Worm (Caenorhabditis elegans) whole organism, young adult: ENCODE data around the gene idpc-2.

Experiments
- C17E4.6 ChIP-seq: fragments of 200-800 bp; sonication (Bioruptor generic); IDR thresholded peaks from 2 replicates; pipeline ENCODE4 v1.3.6; 2022; ENCODE audit warnings: missing genetic modification reagents, missing genetic modification characterization, missing compliant biosample characterization
- D2030.7 ChIP-seq: fragments of 200-800 bp; sonication (Bioruptor generic); IDR thresholded peaks from 2 replicates; pipeline ENCODE4 v1.3.6; 2022; ENCODE audit warnings: missing genetic modification reagents, missing genetic modification characterization, missing compliant biosample characterization
- F22D6.2 ChIP-seq: sonication (generic microtip); optimal IDR thresholded peaks from 2 replicates; lab custom pipeline; 2016; ENCODE audit warnings: mild to moderate bottlenecking, missing genetic modification characterization, missing compliant biosample characterization
- F33H1.4 ChIP-seq: fragments of 200-800 bp; sonication (Bioruptor generic); IDR thresholded peaks from 2 replicates; pipeline ENCODE4 v1.3.6; 2022; ENCODE audit warnings: missing genetic modification reagents, missing genetic modification characterization, missing compliant biosample characterization
- F39B2.1 ChIP-seq: fragments of 200-800 bp; sonication (Bioruptor generic); IDR thresholded peaks from 2 replicates; pipeline ENCODE4 v1.3.6; 2022; ENCODE audit warnings: missing genetic modification reagents, missing genetic modification characterization, missing compliant biosample characterization
- F52B5.7 ChIP-seq: sonication (generic microtip); optimal IDR thresholded peaks from 2 replicates; lab custom pipeline; 2016; ENCODE audit warnings: mild to moderate bottlenecking, missing genetic modification characterization, missing compliant biosample characterization
- Y79H2A.3 ChIP-seq: fragments of 200-800 bp; sonication (Bioruptor generic); conservative IDR thresholded peaks from 2 replicates; pipeline ENCODE4 v1.3.6; 2022; ENCODE audit warnings: missing genetic modification reagents, missing genetic modification characterization, missing compliant biosample characterization
- akir-1 ChIP-seq: fragments of 200-800 bp; sonication (Bioruptor generic); optimal IDR thresholded peaks from 2 replicates; lab custom pipeline; 2018; ENCODE audit warnings: mild to moderate bottlenecking, missing genetic modification characterization, moderate library complexity, missing compliant biosample characterization
- aptf-2 ChIP-seq: fragments of 200-800 bp; sonication (Bioruptor generic); conservative IDR thresholded peaks from 2 replicates; pipeline ENCODE4 v1.3.6; 2022; ENCODE audit warnings: missing genetic modification reagents, missing genetic modification characterization, missing compliant biosample characterization
- bed-1 ChIP-seq: fragments of 200-800 bp; sonication (Bioruptor generic); IDR thresholded peaks from 2 replicates; pipeline ENCODE4 v1.3.6; 2022; ENCODE audit warnings: missing genetic modification reagents, missing genetic modification characterization, missing compliant biosample characterization
- ccch-3 ChIP-seq: fragments of 200-800 bp; sonication (Bioruptor generic); optimal IDR thresholded peaks from 2 replicates; lab custom pipeline; 2018; ENCODE audit warnings: mild to moderate bottlenecking, missing genetic modification characterization, missing compliant biosample characterization
- cebp-1 ChIP-seq, 2 experiments: fragments of 200-800 bp in 1 of 2; sonication (Bioruptor generic) in 1 of 2; sonication (generic microtip) in 1 of 2; IDR thresholded peaks in 1 of 2; optimal IDR thresholded peaks in 1 of 2; 2 replicates each; pipeline versions ENCODE4 v1.3.6 to Lab custom; 2017 to 2022; ENCODE audit warnings: missing compliant biosample characterization in 2 of 2, missing genetic modification characterization in 2 of 2, mild to moderate bottlenecking in 1 of 2, missing genetic modification reagents in 1 of 2, moderate library complexity in 1 of 2
- ceh-100 ChIP-seq: fragments of 200-800 bp; sonication (Bioruptor generic); IDR thresholded peaks from 2 replicates; pipeline ENCODE4 v1.3.6; 2022; ENCODE audit warnings: missing genetic modification reagents, missing genetic modification characterization, missing compliant biosample characterization
- ceh-58 ChIP-seq: fragments of 200-800 bp; sonication (Bioruptor generic); IDR thresholded peaks from 2 replicates; pipeline ENCODE4 v1.3.6; 2022; ENCODE audit warnings: missing genetic modification characterization, missing compliant biosample characterization
- ceh-91 ChIP-seq: fragments of 200-800 bp; sonication (Bioruptor generic); IDR thresholded peaks from 2 replicates; pipeline ENCODE4 v1.3.6; 2022; ENCODE audit warnings: missing genetic modification reagents, missing genetic modification characterization, missing compliant biosample characterization
- dox-1 ChIP-seq: fragments of 200-800 bp; sonication (Bioruptor generic); IDR thresholded peaks from 2 replicates; pipeline ENCODE4 v1.3.6; 2022; ENCODE audit warnings: missing genetic modification reagents, missing genetic modification characterization, missing compliant biosample characterization
- egrh-3 ChIP-seq: fragments of 200-800 bp; sonication (Bioruptor generic); IDR thresholded peaks from 2 replicates; pipeline ENCODE4 v1.3.6; 2022; ENCODE audit warnings: missing genetic modification reagents, missing genetic modification characterization, missing compliant biosample characterization
- ekl-4 ChIP-seq: fragments of 200-800 bp; sonication (Bioruptor generic); IDR thresholded peaks from 2 replicates; pipeline ENCODE4 v1.3.6; 2022; ENCODE audit warnings: missing genetic modification reagents, missing genetic modification characterization, missing compliant biosample characterization
- him-1 ChIP-seq: sonication (generic microtip); optimal IDR thresholded peaks from 2 replicates; lab custom pipeline; 2016; ENCODE audit warnings: missing genotype, missing genetic modification reagents, missing genetic modification characterization, missing compliant biosample characterization
- hlh-26 ChIP-seq: fragments of 200-800 bp; sonication (Bioruptor generic); conservative IDR thresholded peaks from 2 replicates; pipeline ENCODE4 v1.3.6; 2022; ENCODE audit warnings: missing genetic modification reagents, missing genetic modification characterization, missing compliant biosample characterization
- lag-1 ChIP-seq: fragments of 200-800 bp; sonication (Bioruptor generic); IDR thresholded peaks from 2 replicates; pipeline ENCODE4 v1.3.6; 2022; ENCODE audit warnings: missing genetic modification reagents, missing genetic modification characterization, missing compliant biosample characterization
- lin-35 ChIP-seq, 3 experiments: fragments of 150-350 bp in 2 of 3; sonication (generic microtip) in 1 of 3; optimal IDR thresholded peaks; 2 replicates each; lab custom pipeline; 2014 to 2018; ENCODE audit warnings: missing biosample characterization in 3 of 3, missing genetic modification characterization in 3 of 3, missing genetic modification reagents in 3 of 3
- madf-10 ChIP-seq: sonication (generic microtip); optimal IDR thresholded peaks from 2 replicates; lab custom pipeline; 2016; ENCODE audit warnings: mild to moderate bottlenecking, missing genetic modification characterization, missing compliant biosample characterization
- madf-6 ChIP-seq: fragments of 200-800 bp; sonication (Bioruptor generic); IDR thresholded peaks from 2 replicates; pipeline ENCODE4 v1.3.6; 2022; ENCODE audit warnings: missing genetic modification reagents, missing genetic modification characterization, missing compliant biosample characterization
- nfya-1 ChIP-seq: sonication (generic microtip); optimal IDR thresholded peaks from 2 replicates; lab custom pipeline; 2017; ENCODE audit warnings: antibody characterized with exemption, missing compliant biosample characterization, missing genetic modification characterization, borderline replicate concordance; ENCODE audit not compliant: insufficient read depth
- nhr-27 ChIP-seq: fragments of 200-800 bp; sonication (Bioruptor generic); optimal IDR thresholded peaks from 2 replicates; lab custom pipeline; 2018; ENCODE audit warnings: mild to moderate bottlenecking, missing genetic modification characterization, moderate library complexity, missing compliant biosample characterization
- nhr-90 ChIP-seq: sonication (generic microtip); optimal IDR thresholded peaks from 2 replicates; lab custom pipeline; 2016; ENCODE audit warnings: missing genotype, mild to moderate bottlenecking, missing genetic modification characterization, missing compliant biosample characterization
- pbrm-1 ChIP-seq: fragments of 200-800 bp; sonication (Bioruptor generic); IDR thresholded peaks from 2 replicates; pipeline ENCODE4 v1.3.6; 2022; ENCODE audit warnings: missing genetic modification reagents, missing genetic modification characterization, missing compliant biosample characterization
- pha-4 ChIP-seq: fragments of 150-350 bp; sonication (generic microtip); optimal IDR thresholded peaks from 2 replicates; lab custom pipeline; 2014; ENCODE audit warnings: missing biosample characterization, missing genetic modification reagents, missing genetic modification characterization
- rcor-1 ChIP-seq: fragments of 200-800 bp; sonication (Bioruptor generic); IDR thresholded peaks from 2 replicates; pipeline ENCODE4 v1.3.6; 2022; ENCODE audit warnings: missing genetic modification reagents, missing genetic modification characterization, missing compliant biosample characterization
- snpc-1.1 ChIP-seq: sonication (generic microtip); optimal IDR thresholded peaks from 2 replicates; lab custom pipeline; 2017; ENCODE audit warnings: missing genetic modification characterization, mild to moderate bottlenecking, missing compliant biosample characterization, antibody characterized with exemption, moderate library complexity, missing genotype, missing genetic modification reagents; ENCODE audit not compliant: insufficient read depth
- snpc-1.3 ChIP-seq: sonication (generic microtip); optimal IDR thresholded peaks from 2 replicates; lab custom pipeline; 2017; ENCODE audit warnings: missing genetic modification characterization, mild to moderate bottlenecking, missing compliant biosample characterization, antibody characterized with exemption, moderate library complexity, missing genotype, missing genetic modification reagents; ENCODE audit not compliant: insufficient read depth
- tbp1 ChIP-seq: fragments of 200-800 bp; sonication (Bioruptor generic); optimal IDR thresholded peaks from 2 replicates; lab custom pipeline; 2018; ENCODE audit warnings: mild to moderate bottlenecking, missing genetic modification characterization, missing compliant biosample characterization
- tbx-9 ChIP-seq: sonication (generic microtip); optimal IDR thresholded peaks from 2 replicates; lab custom pipeline; 2016; ENCODE audit warnings: borderline replicate concordance, missing genetic modification characterization, inconsistent platforms, missing compliant biosample characterization
- tlf-1 ChIP-seq: fragments of 200-800 bp; sonication (Bioruptor generic); optimal IDR thresholded peaks from 2 replicates; lab custom pipeline; 2018; ENCODE audit warnings: mild to moderate bottlenecking, missing genetic modification characterization, missing compliant biosample characterization
- xnd-1 ChIP-seq: sonication (generic microtip); optimal IDR thresholded peaks from 2 replicates; lab custom pipeline; 2016; ENCODE audit warnings: missing genotype, missing genetic modification reagents, missing genetic modification characterization, missing compliant biosample characterization
- ztf-18 ChIP-seq: sonication (generic microtip); optimal IDR thresholded peaks from 2 replicates; lab custom pipeline; 2016; ENCODE audit warnings: missing genotype, mild to moderate bottlenecking, missing genetic modification characterization, missing compliant biosample characterization
- ztf-22 ChIP-seq: fragments of 200-800 bp; sonication (Bioruptor generic); optimal IDR thresholded peaks from 2 replicates; lab custom pipeline; 2018; ENCODE audit warnings: mild to moderate bottlenecking, missing genetic modification characterization, moderate library complexity, missing compliant biosample characterization
- ztf-28 ChIP-seq: fragments of 200-800 bp; sonication (Bioruptor generic); IDR thresholded peaks from 2 replicates; pipeline ENCODE4 v1.3.6; 2022; ENCODE audit warnings: missing genetic modification reagents, missing genetic modification characterization, missing compliant biosample characterization

Gene idpc-2

DNA sequence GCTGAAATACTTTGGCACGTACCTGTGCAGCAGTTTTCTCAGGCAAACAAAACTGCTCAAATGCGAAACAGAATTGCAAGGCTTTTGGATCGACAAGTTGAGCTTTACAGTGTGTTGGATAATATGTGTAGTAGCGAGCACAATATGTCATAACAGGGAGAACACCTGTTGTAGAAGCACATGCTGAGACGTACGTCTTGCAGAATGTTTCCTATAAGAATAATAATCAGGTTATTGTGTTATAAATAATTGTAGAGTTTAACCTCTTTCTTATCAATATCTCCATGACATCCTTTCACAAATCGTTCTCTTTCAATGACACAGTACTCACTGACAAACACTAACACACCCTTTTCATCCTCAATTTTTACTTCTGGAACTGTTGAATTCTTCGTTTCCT is 6.5 kb upstream of the idpc-2 start:
- no peak for TF ChIP-seq dox-1
- no peak for TF ChIP-seq xnd-1 (tag; lab: Kevin White, UChicago)
- TF ChIP-seq tbx-9 (tag; lab: Kevin White, UChicago) = no peak
- TF ChIP-seq ztf-28 (GFP tag; lab: Robert Waterston, UW) = no peak
- no peak for TF ChIP-seq lag-1 (GFP tag; lab: Robert Waterston, UW)
- no peak for TF ChIP-seq ceh-58 (GFP tag; lab: Robert Waterston, UW)
- no peak for TF ChIP-seq lin-35 (GFP tag; optimal IDR thresholded peaks at IDR 0.05; lab: Kevin White, UChicago)
- no peak for TF ChIP-seq F39B2.1
- TF ChIP-seq nfya-1 (tag; lab: Kevin White, UChicago) = no peak
- no peak for TF ChIP-seq ceh-100 (GFP tag; lab: Robert Waterston, UW)
- TF ChIP-seq him-1 (tag; lab: Kevin White, UChicago) = no peak
- no peak for TF ChIP-seq F52B5.7 (tag; lab: Kevin White, UChicago)
- TF ChIP-seq, all 124 proteins: peak for 0

DNA sequence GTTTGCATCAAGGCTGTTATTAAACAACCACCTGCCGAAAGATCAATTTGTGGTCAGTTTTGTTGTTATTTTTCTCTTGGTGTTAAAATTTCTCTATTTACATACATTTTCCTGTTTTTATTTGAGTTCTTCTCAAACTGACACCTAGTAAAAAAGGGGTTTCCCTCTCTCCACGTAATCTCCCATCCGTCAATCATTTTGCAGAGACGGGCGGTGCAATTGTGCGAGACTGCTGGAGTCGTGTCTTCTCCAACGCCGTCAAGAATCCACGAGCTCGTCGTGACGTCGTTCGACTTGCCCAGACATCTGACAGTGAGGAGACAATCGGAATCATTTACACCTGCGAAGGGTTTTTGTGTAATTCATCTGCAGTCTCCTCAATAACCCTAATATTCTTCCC is 5.3 kb upstream of the idpc-2 start:
- TF ChIP-seq rcor-1 (no peak), cebp-1 (GFP tag; IDR thresholded peaks at IDR 0.05; lab: Robert Waterston, UW) (no peak), cebp-1 (tag; optimal IDR thresholded peaks at IDR 0.05; lab: Kevin White, UChicago) (no peak), ceh-91 (GFP tag; lab: Robert Waterston, UW) (no peak), D2030.7 (GFP tag; lab: Robert Waterston, UW) (no peak), ccch-3 (GFP tag; lab: Kevin White, UChicago) (no peak), C17E4.6 (GFP tag; lab: Robert Waterston, UW) (no peak), snpc-1.1 (no peak), ztf-18 (no peak), pha-4 (tag; lab: Kevin White, UChicago) (no peak), ztf-22 (GFP tag; lab: Kevin White, UChicago) (no peak), egrh-3 (GFP tag; lab: Robert Waterston, UW) (no peak), ztf-28 (GFP tag; lab: Robert Waterston, UW) (no peak), aptf-2 (GFP tag; lab: Robert Waterston, UW) (no peak), F22D6.2 (no peak), tlf-1 (GFP tag; lab: Kevin White, UChicago) (no peak), pbrm-1 (no peak), nhr-90 (tag; lab: Kevin White, UChicago) (no peak), Y79H2A.3 (GFP tag; lab: Robert Waterston, UW) (no peak)

DNA sequence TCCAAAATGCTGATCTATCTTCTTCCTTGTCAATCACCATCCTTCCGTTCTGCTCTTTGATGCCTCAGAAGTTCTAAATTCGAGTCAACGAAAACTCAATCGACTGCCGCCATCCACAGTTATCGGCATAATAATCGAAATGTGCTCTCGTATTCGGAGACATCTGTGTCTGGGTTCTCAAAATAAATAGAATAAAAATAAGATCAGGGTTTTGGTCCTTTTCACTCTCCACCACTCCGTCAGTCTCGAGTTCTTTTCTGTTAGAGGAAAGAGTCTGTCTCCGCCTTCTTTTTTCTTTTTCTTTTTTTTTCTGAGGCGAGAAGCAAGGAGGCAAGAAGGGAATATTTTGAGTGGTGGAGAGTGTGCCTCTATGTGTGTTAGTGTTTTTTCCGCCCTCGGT is 2.6 kb upstream of the idpc-2 start, which contains the start of gene F41E6.17:
Gene F41E6.17, plus strand, starts transcription at position 348 of the 400 bp plus-strand sequence.
- TF ChIP-seq madf-10 (tag; lab: Kevin White, UChicago) (no peak), bed-1 (no peak), nhr-27 (tag; lab: Kevin White, UChicago) (no peak)

DNA sequence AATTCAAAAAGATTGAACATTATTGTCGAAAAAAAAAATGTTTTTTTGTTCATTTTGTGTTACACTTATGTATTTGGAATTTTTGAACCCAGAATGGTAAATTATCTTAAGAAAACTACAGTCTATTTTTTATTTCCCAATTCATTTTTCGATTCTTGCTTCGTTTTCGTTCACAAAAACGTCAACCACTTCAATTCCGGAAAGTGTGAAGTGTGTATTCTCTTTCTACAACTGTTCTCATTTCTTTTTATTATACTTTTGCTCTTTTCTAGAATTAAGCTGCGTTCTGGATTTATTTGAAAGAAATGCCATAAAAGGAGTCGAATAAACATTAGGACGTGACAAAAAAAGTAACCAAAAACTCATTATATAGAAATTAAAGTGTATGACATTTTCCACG is 1.2 kb upstream of the idpc-2 start, which contains the start of gene F41E6.1:
Gene F41E6.1, plus strand, starts transcription at position 301 of the 400 bp plus-strand sequence.
- TF ChIP-seq ekl-4 (GFP tag; lab: Robert Waterston, UW) = no peak
- no peak for TF ChIP-seq tbp1 (GFP tag; lab: Kevin White, UChicago)
- TF ChIP-seq hlh-26 (GFP tag; lab: Robert Waterston, UW) = no peak
- TF ChIP-seq him-1 (tag; lab: Kevin White, UChicago) = no peak
- no peak for TF ChIP-seq madf-6 (GFP tag; lab: Robert Waterston, UW)
- TF ChIP-seq snpc-1.3 (tag; lab: Kevin White, UChicago) = no peak
- no peak for TF ChIP-seq F33H1.4
- TF ChIP-seq pha-4 (tag; lab: Kevin White, UChicago) = no peak
- no peak for TF ChIP-seq aptf-2 (GFP tag; lab: Robert Waterston, UW)
- no peak for TF ChIP-seq D2030.7 (GFP tag; lab: Robert Waterston, UW)
- no peak for TF ChIP-seq akir-1 (GFP tag; lab: Kevin White, UChicago)
